Fruit fly (Drosophila melanogaster): ENCODE results near the gene Ost48.

Ost48 gene

DNA sequence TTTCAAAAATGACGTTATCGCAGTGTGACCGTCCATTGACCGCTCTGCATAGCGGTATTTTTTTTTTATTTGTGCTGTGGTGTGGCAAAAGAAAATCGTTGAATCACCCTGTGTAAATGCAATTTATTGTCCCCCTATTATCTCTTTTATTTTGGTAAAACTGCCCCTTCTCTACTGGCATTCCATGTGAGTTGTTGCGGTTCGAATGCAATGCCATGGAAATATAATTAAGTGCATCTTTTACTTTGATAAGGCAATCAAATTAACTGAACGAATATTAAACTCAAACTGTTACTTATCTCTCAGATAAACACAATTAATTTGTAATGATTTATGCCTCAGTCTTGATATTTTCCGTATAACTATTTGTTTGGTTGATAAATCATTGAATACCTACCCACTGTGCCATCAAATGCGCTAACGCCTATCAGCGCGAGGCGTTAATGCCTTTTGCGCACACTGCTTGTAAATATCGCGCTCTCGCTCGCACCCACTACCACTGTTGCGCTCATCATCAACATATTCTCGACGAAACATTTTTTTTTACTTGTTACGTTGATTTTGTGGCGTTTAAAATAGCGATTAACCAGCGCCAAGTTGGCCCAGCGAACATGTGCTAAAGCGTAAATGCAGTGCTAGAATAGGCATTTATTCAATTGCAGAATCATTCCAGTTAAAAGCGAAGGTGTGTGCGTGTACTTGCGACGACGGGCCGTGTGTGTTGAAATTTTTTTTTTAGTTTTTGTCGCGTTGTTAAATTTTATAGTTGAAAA lies 49.1 kb downstream of the Ost48 start (continued):
- TF ChIP-seq twi (tag; optimal IDR thresholded peaks at IDR 0.05), result peak; percentile 35
- TF ChIP-seq insv (GFP tag; optimal IDR thresholded peaks at IDR 0.05), result no peak
- no peak for TF ChIP-seq nau (GFP tag; optimal IDR thresholded peaks at IDR 0.05)
- no peak for TF ChIP-seq CG11560 (tag; IDR thresholded peaks at IDR 0.05)
- peak; percentile 28; the same call in 1 of the 3 replicates for TF ChIP-seq B-H1 (GFP tag; IDR thresholded peaks at IDR 0.05)
- peak; percentile 45 for TF ChIP-seq CG9609 (GFP tag; optimal IDR thresholded peaks at IDR 0.05)
- TF ChIP-seq Fer1 (GFP tag; optimal IDR thresholded peaks at IDR 0.05), result no peak
- TF ChIP-seq CG17385 (GFP tag; optimal IDR thresholded peaks at IDR 0.05), result peak; percentile 36
- peak; percentile 61 for TF ChIP-seq CG9437 (GFP tag; optimal IDR thresholded peaks at IDR 0.05)
- TF ChIP-seq CG1603 (tag; optimal IDR thresholded peaks at IDR 0.05), result peak; percentile 66
- TF ChIP-seq Nf-YB (GFP tag; optimal IDR thresholded peaks at IDR 0.05), result peak; percentile 20
- peak; percentile 31 for TF ChIP-seq Max (GFP tag; optimal IDR thresholded peaks at IDR 0.05)
- peak; percentile 61 for TF ChIP-seq CG12104 (GFP tag; optimal IDR thresholded peaks at IDR 0.05)
- TF ChIP-seq wek (GFP tag; optimal IDR thresholded peaks at IDR 0.05), result peak; percentile 38
- TF ChIP-seq NC2α (GFP tag; optimal IDR thresholded peaks at IDR 0.05), result no peak
- peak; percentile 49 for TF ChIP-seq az2 (GFP tag; optimal IDR thresholded peaks at IDR 0.05)
- no peak for TF ChIP-seq wor (GFP tag; IDR thresholded peaks at IDR 0.05)
- TF ChIP-seq CG15479 (GFP tag; optimal IDR thresholded peaks at IDR 0.05), result peak; percentile 75
- peak; percentile 38 for TF ChIP-seq BEAF-32 (GFP tag; optimal IDR thresholded peaks at IDR 0.05)
- TF ChIP-seq Opbp (GFP tag; IDR thresholded peaks at IDR 0.05; ENCODE audit: partially characterized antibody), result no peak
- peak; percentile 21 for TF ChIP-seq CG17568 (GFP tag; optimal IDR thresholded peaks at IDR 0.05)
- 0 out of 2 replicates have a peak, but pooled peaks have one; percentile 15 for TF ChIP-seq sna (GFP tag; IDR thresholded peaks at IDR 0.05; ENCODE audit: partially characterized antibody)
- no peak for TF ChIP-seq crc (GFP tag; optimal IDR thresholded peaks at IDR 0.05)
- TF ChIP-seq ftz-f1 (GFP tag; optimal IDR thresholded peaks at IDR 0.05), result no peak
- no peak for TF ChIP-seq CG5245 (GFP tag; optimal IDR thresholded peaks at IDR 0.05)
- no peak for TF ChIP-seq ap (GFP tag; IDR thresholded peaks at IDR 0.05)
- no peak for TF ChIP-seq CG15073 (GFP tag; optimal IDR thresholded peaks at IDR 0.05)
- TF ChIP-seq CG8944 (GFP tag; optimal IDR thresholded peaks at IDR 0.05), result peak; percentile 55
- no peak for TF ChIP-seq zen2 (GFP tag; IDR thresholded peaks at IDR 0.05; ENCODE audit: partially characterized antibody)
- peak; percentile 56 for TF ChIP-seq Ssrp (tag; optimal IDR thresholded peaks at IDR 0.05)
- peak; percentile 43 for TF ChIP-seq CG16815 (GFP tag; optimal IDR thresholded peaks at IDR 0.05)
- peak; percentile 17 for TF ChIP-seq CG12071 (GFP tag; optimal IDR thresholded peaks at IDR 0.05)
- no peak for TF ChIP-seq CG31224 (GFP tag; IDR thresholded peaks at IDR 0.05)
- TF ChIP-seq CG12769 (tag; optimal IDR thresholded peaks at IDR 0.05), result no peak
- TF ChIP-seq Ets65A (GFP tag), result peak; percentile 54
- 0 out of 2 replicates have a peak, but pooled peaks have one; percentile 13 for TF ChIP-seq CG11085 (GFP tag; IDR thresholded peaks at IDR 0.05)
- TF ChIP-seq btn (GFP tag; optimal IDR thresholded peaks at IDR 0.05), result no peak
- TF ChIP-seq trem (tag; optimal IDR thresholded peaks at IDR 0.05), result peak; percentile 25
- peak; percentile 52 for TF ChIP-seq CG1832 (GFP tag; optimal IDR thresholded peaks at IDR 0.05)
- no peak for TF ChIP-seq CG11398 (GFP tag; optimal IDR thresholded peaks at IDR 0.05)
- no peak for TF ChIP-seq hb (GFP tag; IDR thresholded peaks at IDR 0.05; ENCODE audit: partially characterized antibody)
- no peak for TF ChIP-seq CG7357 (GFP tag; IDR thresholded peaks at IDR 0.05)
- no peak for TF ChIP-seq sc (optimal IDR thresholded peaks at IDR 0.05)
- peak; percentile 10 for TF ChIP-seq sc (GFP tag; optimal IDR thresholded peaks at IDR 0.05)
- no peak for TF ChIP-seq CG34376 (GFP tag; optimal IDR thresholded peaks at IDR 0.05)
- peak; percentile 13 for TF ChIP-seq CG12299 (tag; optimal IDR thresholded peaks at IDR 0.05)
- no peak for TF ChIP-seq CG8765 (GFP tag; IDR thresholded peaks at IDR 0.05)
- TF ChIP-seq maf-S (GFP tag; optimal IDR thresholded peaks at IDR 0.05), result peak; percentile 52
- no peak for TF ChIP-seq CG8290 (GFP tag; optimal IDR thresholded peaks at IDR 0.05)
- TF ChIP-seq CG8290 (tag; optimal IDR thresholded peaks at IDR 0.05), result peak; percentile 12 to 63
